Worm (Caenorhabditis elegans): ENCODE measurements around the gene cest-16.

Gene cest-16

ce11 chrX:6299641-6300240 lies at the start of gene cest-16:
Gene cest-16, plus strand, starts transcription at chrX:6299942.
- TF ChIP-seq nhr-21 (tag; optimal IDR thresholded peaks at IDR 0.05) (no peak), nhr-129 (tag; optimal IDR thresholded peaks at IDR 0.05) (peak; percentile 25), nhr-77 (tag; optimal IDR thresholded peaks at IDR 0.05) (no peak), elt-1 (tag; optimal IDR thresholded peaks at IDR 0.05) (no peak), ama-1 (optimal IDR thresholded peaks at IDR 0.05) (no peak)

- TF ChIP-seq nhr-12 (tag; optimal IDR thresholded peaks at IDR 0.05): no peak
- TF ChIP-seq lin-13 (GFP tag; optimal IDR thresholded peaks at IDR 0.05): peak; percentile 8
- peak in 1 of 2 experiments; percentile 32 for TF ChIP-seq lsy-2 (tag; optimal IDR thresholded peaks at IDR 0.05)
- TF ChIP-seq crh-2 (tag; optimal IDR thresholded peaks at IDR 0.05): peak; percentile 42
- peak; percentile 4 for TF ChIP-seq nhr-25 (tag; optimal IDR thresholded peaks at IDR 0.05)
- peak; percentile 9 to 28 for TF ChIP-seq mdl-1 (tag; optimal IDR thresholded peaks at IDR 0.05)
- no peak for TF ChIP-seq ZK546.5 (tag; optimal IDR thresholded peaks at IDR 0.05)
- peak; percentile 66 for TF ChIP-seq nhr-21 (tag; optimal IDR thresholded peaks at IDR 0.05)
- peak; percentile 1 for TF ChIP-seq blmp-1 (tag; optimal IDR thresholded peaks at IDR 0.05; ENCODE audit: insufficient read depth)
- TF ChIP-seq sma-9 (GFP tag; optimal IDR thresholded peaks at IDR 0.05): peak; percentile 87
- no peak for TF ChIP-seq sma-9 (tag; optimal IDR thresholded peaks at IDR 0.05)
- TF ChIP-seq elt-3 (tag; optimal IDR thresholded peaks at IDR 0.05): no peak
- peak; percentile 90 for TF ChIP-seq fos-1 (tag; optimal IDR thresholded peaks at IDR 0.05)
- peak; percentile 11 for TF ChIP-seq ama-1 (optimal IDR thresholded peaks at IDR 0.05)
- TF ChIP-seq sma-3 (GFP tag; optimal IDR thresholded peaks at IDR 0.05): peak; percentile 70
- TF ChIP-seq R02D3.7 (tag; optimal IDR thresholded peaks at IDR 0.05): no peak
- peak; percentile 74 for TF ChIP-seq F13H6.1 (tag; optimal IDR thresholded peaks at IDR 0.05)
- peak; percentile 98 for TF ChIP-seq nhr-129 (tag; optimal IDR thresholded peaks at IDR 0.05)
- peak; percentile 6 for TF ChIP-seq gmeb-1 (tag; optimal IDR thresholded peaks at IDR 0.05)
- no peak for TF ChIP-seq ztf-11 (tag; optimal IDR thresholded peaks at IDR 0.05)
- peak; percentile 75 for TF ChIP-seq sem-4 (tag; optimal IDR thresholded peaks at IDR 0.05)
- TF ChIP-seq C34F6.9 (tag; optimal IDR thresholded peaks at IDR 0.05): peak; percentile 86
- peak; percentile 49 for TF ChIP-seq egl-27 (tag; optimal IDR thresholded peaks at IDR 0.05)
- TF ChIP-seq unc-55 (GFP tag; optimal IDR thresholded peaks at IDR 0.05): peak; percentile 17
These were observed 49.4 kb upstream of the cest-16 start for ce11 chrX:6250272-6250752.

ce11 chrX:6250866-6251265 lies 48.9 kb upstream of the cest-16 start:
- no peak for TF ChIP-seq mdl-1 (tag; optimal IDR thresholded peaks at IDR 0.05)
- TF ChIP-seq sem-4 (tag; optimal IDR thresholded peaks at IDR 0.05): peak; percentile 30
- TF ChIP-seq nhr-12 (tag; optimal IDR thresholded peaks at IDR 0.05): no peak
- peak in 1 of 2 experiments; percentile 4 for TF ChIP-seq lsy-2 (tag; optimal IDR thresholded peaks at IDR 0.05)
- no peak for TF ChIP-seq elt-3 (tag; optimal IDR thresholded peaks at IDR 0.05)
- peak; percentile 62 for TF ChIP-seq sma-9 (GFP tag; optimal IDR thresholded peaks at IDR 0.05)
- no peak for TF ChIP-seq sma-9 (tag; optimal IDR thresholded peaks at IDR 0.05)
- TF ChIP-seq blmp-1 (tag; optimal IDR thresholded peaks at IDR 0.05; ENCODE audit: insufficient read depth): no peak
- TF ChIP-seq nhr-21 (tag; optimal IDR thresholded peaks at IDR 0.05): no peak
- TF ChIP-seq zag-1 (tag; optimal IDR thresholded peaks at IDR 0.05): peak; percentile 57

ce11 chrX:6251321-6251720 lies 48.4 kb upstream of the cest-16 start:
- TF ChIP-seq unc-62 (GFP tag; optimal IDR thresholded peaks at IDR 0.05) (no peak), sma-9 (GFP tag; optimal IDR thresholded peaks at IDR 0.05) (peak; percentile 1), sma-9 (tag; optimal IDR thresholded peaks at IDR 0.05) (no peak), dmd-4 (tag; optimal IDR thresholded peaks at IDR 0.05) (no peak), nhr-21 (tag; optimal IDR thresholded peaks at IDR 0.05) (peak; percentile 26), nhr-11 (tag; optimal IDR thresholded peaks at IDR 0.05) (no peak)

- peak; percentile 21 for TF ChIP-seq gmeb-1 (tag; optimal IDR thresholded peaks at IDR 0.05)
- peak; percentile 58 for TF ChIP-seq F13H6.1 (tag; optimal IDR thresholded peaks at IDR 0.05)
- peak; percentile 20 for TF ChIP-seq nhr-21 (tag; optimal IDR thresholded peaks at IDR 0.05)
- TF ChIP-seq egl-27 (tag; optimal IDR thresholded peaks at IDR 0.05): no peak
- TF ChIP-seq lin-11 (tag; optimal IDR thresholded peaks at IDR 0.05): peak; percentile 30
- TF ChIP-seq ama-1 (optimal IDR thresholded peaks at IDR 0.05): peak; percentile 98
- TF ChIP-seq mab-5 (tag; optimal IDR thresholded peaks at IDR 0.05): no peak
- TF ChIP-seq nhr-10 (tag; optimal IDR thresholded peaks at IDR 0.05): no peak
- TF ChIP-seq nhr-23 (tag; optimal IDR thresholded peaks at IDR 0.05): no peak
- peak; percentile 37 for TF ChIP-seq nhr-129 (tag; optimal IDR thresholded peaks at IDR 0.05)
- TF ChIP-seq ztf-1 (GFP tag; conservative IDR thresholded peaks at IDR 0.05): no peak
- TF ChIP-seq sma-9 (GFP tag; optimal IDR thresholded peaks at IDR 0.05): peak; percentile 64
- no peak for TF ChIP-seq sma-9 (tag; optimal IDR thresholded peaks at IDR 0.05)
- peak; percentile 5 for TF ChIP-seq nhr-6 (tag; optimal IDR thresholded peaks at IDR 0.05)
- TF ChIP-seq fos-1 (tag; optimal IDR thresholded peaks at IDR 0.05): peak; percentile 53
- peak; percentile 54 for TF ChIP-seq C34F6.9 (tag; optimal IDR thresholded peaks at IDR 0.05)
- no peak for TF ChIP-seq zag-1 (tag; optimal IDR thresholded peaks at IDR 0.05)
- peak in 1 of 2 experiments; percentile 7 for TF ChIP-seq lsy-2 (tag; optimal IDR thresholded peaks at IDR 0.05)
- no peak for TF ChIP-seq aly-2 (tag; optimal IDR thresholded peaks at IDR 0.05)
- no peak for TF ChIP-seq Y55F3AM.14 (GFP tag; optimal IDR thresholded peaks at IDR 0.05)
- TF ChIP-seq mdl-1 (tag; optimal IDR thresholded peaks at IDR 0.05): peak in 1 of 2 experiments; percentile 44
- TF ChIP-seq dmd-4 (tag; optimal IDR thresholded peaks at IDR 0.05): no peak
- TF ChIP-seq lin-13 (GFP tag; optimal IDR thresholded peaks at IDR 0.05): peak; percentile 49
- TF ChIP-seq nhr-77 (tag; optimal IDR thresholded peaks at IDR 0.05): no peak
- TF ChIP-seq sma-3 (GFP tag; optimal IDR thresholded peaks at IDR 0.05): peak; percentile 34
These were observed 47.7 kb upstream of the cest-16 start for ce11 chrX:6251947-6252617.

Measured in whole organism, L2 larva.